Worm (Caenorhabditis elegans): ENCODE measurements around the gene ZC204.14.

DNA sequence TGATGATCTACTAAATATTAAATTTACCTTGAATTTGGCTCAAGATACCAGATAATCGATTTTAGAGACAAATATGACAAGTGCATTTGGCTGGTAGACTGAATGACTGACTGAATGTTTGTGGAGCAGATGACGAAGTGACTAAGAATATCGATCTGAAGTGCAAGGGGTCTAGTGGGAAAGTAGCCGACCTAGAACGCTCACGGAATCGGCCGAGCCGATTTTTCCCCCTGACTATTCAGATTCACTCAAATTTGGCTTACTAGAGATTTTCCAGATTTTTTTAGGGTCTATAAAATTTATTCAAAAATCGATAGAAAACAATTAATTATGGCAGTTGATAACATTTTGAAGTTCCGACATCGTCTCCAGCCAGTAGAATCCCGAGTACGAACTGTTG is 31.8 kb upstream of the ZC204.14 start, which contains the start of gene fbxc-26:
- TF ChIP-seq him-1 (tag; optimal IDR thresholded peaks at IDR 0.05) (no peak), W03F9.2 (tag; optimal IDR thresholded peaks at IDR 0.05) (no peak)
